Fruit fly (Drosophila melanogaster) whole organism, prepupa: ENCODE results near the gene Amacr.
A peak's percentile ranks its signal among the peaks of the same experiment; 100 is the strongest.

Source experiments
- CG11294 ChIP-seq: fragments of 200-800 bp; sonication (Bioruptor generic); IDR thresholded peaks from 2 replicates; pipeline ENCODE4 v1.3.6; 2022; ENCODE audit warnings: missing biosample characterization, missing genetic modification characterization
- CG16779 ChIP-seq: fragments of 200-800 bp; sonication (Bioruptor generic); optimal IDR thresholded peaks from 3 replicates; lab custom pipeline; 2017; ENCODE audit warnings: missing biosample characterization, mild to moderate bottlenecking, missing genetic modification characterization
- CG6808 ChIP-seq: fragments of 200-800 bp; sonication (Bioruptor generic); optimal IDR thresholded peaks from 3 replicates; lab custom pipeline; 2017; ENCODE audit warnings: missing biosample characterization, missing genetic modification characterization, mild to moderate bottlenecking, moderate library complexity, missing genetic modification reagents
- Hr39 ChIP-seq: fragments of 200-800 bp; sonication (Bioruptor generic); optimal IDR thresholded peaks from 2 replicates; lab custom pipeline; 2016; ENCODE audit warnings: missing biosample characterization, missing genetic modification characterization
- fd85E ChIP-seq: fragments of 200-800 bp; sonication (Bioruptor generic); optimal IDR thresholded peaks from 3 replicates; lab custom pipeline; 2016; ENCODE audit warnings: missing biosample characterization, missing genetic modification characterization

DNA sequence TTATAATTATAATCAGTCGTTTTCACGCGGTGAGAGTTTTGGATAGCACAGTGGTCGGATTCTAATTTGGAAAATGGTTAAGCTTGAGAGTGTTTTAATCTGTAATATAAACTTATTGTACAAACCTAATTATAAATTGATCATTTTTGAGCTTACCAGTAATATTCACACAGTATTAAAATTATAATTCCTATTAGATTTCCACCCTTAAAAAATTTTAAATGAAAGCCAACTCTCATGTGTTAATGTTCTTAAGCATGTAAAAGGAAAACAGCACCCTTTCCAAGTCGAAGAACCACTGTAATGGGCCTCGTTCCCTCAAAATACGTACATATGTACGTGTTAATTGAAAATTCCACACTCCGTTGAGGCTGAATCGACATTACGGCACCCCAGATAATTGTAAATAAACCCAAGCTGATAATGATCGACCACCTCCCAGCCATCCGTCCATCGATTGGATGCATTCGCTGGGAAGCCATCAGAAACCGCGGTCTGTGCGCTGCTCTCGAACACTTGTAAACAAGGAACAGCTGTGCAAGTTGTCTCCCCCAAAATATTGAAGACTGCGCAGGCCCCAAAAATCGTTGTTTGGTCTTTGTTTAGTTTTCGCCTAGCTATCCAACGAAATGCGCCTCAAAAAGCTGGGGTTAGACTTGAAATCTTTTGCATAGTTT lies 7.8 kb upstream of the Amacr start:
- TF ChIP-seq CG6808 (GFP tag; lab: Kevin White, UChicago) (no peak), CG16779 (tag; lab: Kevin White, UChicago) (no peak), fd85E (GFP tag; lab: Kevin White, UChicago) (no peak), Hr39 (GFP tag; lab: Kevin White, UChicago) (peak; percentile 73), CG11294 (GFP tag; lab: Robert Waterston, UW) (no peak)
